Fruit fly (Drosophila melanogaster) whole organism, wandering third instar larva: ENCODE results near the gene mRpS11.
A peak's percentile ranks its signal among the peaks of the same experiment; 100 is the strongest.

Source experiments
- Abd-B ChIP-seq: fragments of >200 bp; optimal IDR thresholded peaks from 2 replicates; lab custom pipeline; 2017; ENCODE audit warnings: missing biosample characterization, missing genetic modification characterization
- CG32264 ChIP-seq: fragments of 200-800 bp; sonication (Bioruptor generic); optimal IDR thresholded peaks from 2 replicates; lab custom pipeline; 2016; ENCODE audit warnings: missing biosample characterization, missing genetic modification characterization
- CG9705 ChIP-seq: fragments of 200-800 bp; sonication (Bioruptor generic); optimal IDR thresholded peaks from 2 replicates; lab custom pipeline; 2018; ENCODE audit warnings: missing biosample characterization, mild to moderate bottlenecking, missing genetic modification characterization
- CrebA ChIP-seq: fragments of 200-800 bp; sonication (Bioruptor generic); optimal IDR thresholded peaks from 2 replicates; lab custom pipeline; 2016; ENCODE audit warnings: missing biosample characterization, mild to moderate bottlenecking, missing genetic modification characterization, borderline replicate concordance
- Dfd ChIP-seq: fragments of >200 bp; optimal IDR thresholded peaks from 2 replicates; lab custom pipeline; 2017; ENCODE audit warnings: missing biosample characterization, missing genetic modification characterization
- Dif ChIP-seq: fragments of 200-275, 200-300 bp; sonication (Bioruptor generic); optimal IDR thresholded peaks from 2 replicates; lab custom pipeline; 2018; ENCODE audit warnings: missing biosample characterization, missing genetic modification characterization; ENCODE audit not compliant: partially characterized antibody
- GATAd ChIP-seq: sonication (Bioruptor generic); optimal IDR thresholded peaks from 2 replicates; lab custom pipeline; 2016; ENCODE audit warnings: missing biosample characterization, missing genetic modification characterization
- HLH106 ChIP-seq: fragments of 200-800 bp; optimal IDR thresholded peaks from 3 replicates; lab custom pipeline; 2019; ENCODE audit warnings: missing biosample characterization, mild to moderate bottlenecking, missing genetic modification characterization, moderate library complexity
- Hnf4 ChIP-seq: fragments of 200-800 bp; sonication (Bioruptor generic); optimal IDR thresholded peaks from 2 replicates; lab custom pipeline; 2016; ENCODE audit warnings: missing biosample characterization, mild to moderate bottlenecking, missing genetic modification characterization
- Hr78 ChIP-seq: fragments of >200 bp; optimal IDR thresholded peaks from 2 replicates; lab custom pipeline; 2017; ENCODE audit warnings: missing biosample characterization, missing genetic modification characterization
- Hr83 ChIP-seq: fragments of 200-300 bp; sonication (Bioruptor generic); optimal IDR thresholded peaks from 2 replicates; lab custom pipeline; 2016; ENCODE audit warnings: missing biosample characterization, mild to moderate bottlenecking, missing genetic modification characterization, moderate library complexity; ENCODE audit not compliant: poor library complexity, severe bottlenecking
- Jra ChIP-seq: sonication (Bioruptor generic); optimal IDR thresholded peaks from 2 replicates; lab custom pipeline; 2016; ENCODE audit warnings: missing biosample characterization, missing genetic modification characterization
- Mio ChIP-seq: sonication (Bioruptor generic); optimal IDR thresholded peaks from 2 replicates; lab custom pipeline; 2016; ENCODE audit warnings: missing biosample characterization, missing genetic modification characterization
- Myc ChIP-seq: fragments of >200 bp; optimal IDR thresholded peaks from 2 replicates; lab custom pipeline; 2017
- N ChIP-seq: fragments of >200 bp; optimal IDR thresholded peaks from 2 replicates; lab custom pipeline; 2018; ENCODE audit warnings: missing biosample characterization, missing external identifiers, missing genetic modification characterization
- OdsH ChIP-seq: fragments of 200-800 bp; sonication (Bioruptor generic); optimal IDR thresholded peaks from 2 replicates; lab custom pipeline; 2016; ENCODE audit warnings: missing biosample characterization, mild to moderate bottlenecking, missing genetic modification characterization
- Rel ChIP-seq, 2 experiments: fragments of 200-800 bp; sonication (Bioruptor generic) in 1 of 2; optimal IDR thresholded peaks; 2 replicates in 1 of 2; 3 replicates in 1 of 2; lab custom pipeline; 2016 to 2019; ENCODE audit warnings: mild to moderate bottlenecking in 2 of 2, missing biosample characterization in 2 of 2, missing genetic modification characterization in 2 of 2, moderate library complexity in 1 of 2
- Sp1 ChIP-seq: fragments of 200-800 bp; sonication (Bioruptor generic); optimal IDR thresholded peaks from 3 replicates; lab custom pipeline; 2019; ENCODE audit warnings: missing biosample characterization, mild to moderate bottlenecking, missing genetic modification characterization, moderate library complexity
- Vsx2 ChIP-seq: fragments of 200-300, 225-300 bp; sonication (Bioruptor generic); optimal IDR thresholded peaks from 2 replicates; lab custom pipeline; 2018; ENCODE audit warnings: missing biosample characterization, missing genetic modification characterization; ENCODE audit not compliant: partially characterized antibody
- br ChIP-seq: fragments of 200-800 bp; sonication (Bioruptor generic); optimal IDR thresholded peaks from 2 replicates; lab custom pipeline; 2016; ENCODE audit warnings: missing biosample characterization, missing genetic modification characterization
- brk ChIP-seq: fragments of 200-800 bp; sonication (Bioruptor generic); optimal IDR thresholded peaks from 2 replicates; lab custom pipeline; 2016; ENCODE audit warnings: missing biosample characterization, mild to moderate bottlenecking, missing genetic modification characterization
- dl ChIP-seq, 2 experiments: fragments of 175-275, 200-275 bp in 1 of 2; fragments of 200-275 bp in 1 of 2; sonication (Bioruptor generic); optimal IDR thresholded peaks; lab custom pipeline; 2018; ENCODE audit warnings: mild to moderate bottlenecking in 2 of 2, missing biosample characterization in 2 of 2, missing genetic modification characterization in 2 of 2, moderate library complexity in 2 of 2; ENCODE audit not compliant: partially characterized antibody in 2 of 2, insufficient read depth in 1 of 2
- dmrt93B ChIP-seq: fragments of 200-800 bp; sonication (Bioruptor generic); optimal IDR thresholded peaks from 2 replicates; lab custom pipeline; 2018; ENCODE audit warnings: missing biosample characterization, mild to moderate bottlenecking, missing genetic modification characterization
- dsf ChIP-seq: sonication (Bioruptor generic); optimal IDR thresholded peaks from 2 replicates; lab custom pipeline; 2016; ENCODE audit warnings: missing biosample characterization, missing genetic modification characterization, borderline replicate concordance
- ey ChIP-seq: fragments of 200-800 bp; sonication (Bioruptor generic); optimal IDR thresholded peaks from 2 replicates; lab custom pipeline; 2016; ENCODE audit warnings: missing biosample characterization, missing genetic modification characterization
- foxo ChIP-seq, 2 experiments: fragments of 200-800 bp; sonication (Bioruptor generic); optimal IDR thresholded peaks; 2 replicates in 1 of 2; 3 replicates in 1 of 2; lab custom pipeline; 2016 to 2017; ENCODE audit warnings: missing biosample characterization in 2 of 2, missing genetic modification characterization in 2 of 2
- fru ChIP-seq: fragments of 200-800 bp; sonication (Bioruptor generic); optimal IDR thresholded peaks from 3 replicates; lab custom pipeline; 2016; ENCODE audit warnings: missing biosample characterization, mild to moderate bottlenecking, missing genetic modification characterization
- h ChIP-seq: fragments of 200-800 bp; sonication (Bioruptor generic); optimal IDR thresholded peaks from 3 replicates; lab custom pipeline; 2016; ENCODE audit warnings: missing biosample characterization, mild to moderate bottlenecking, missing genetic modification characterization
- jim ChIP-seq: fragments of 175-275, 200-325 bp; sonication (Bioruptor generic); optimal IDR thresholded peaks from 2 replicates; lab custom pipeline; 2016; ENCODE audit warnings: missing biosample characterization, mild to moderate bottlenecking, missing genetic modification characterization
- lola ChIP-seq: fragments of >200 bp; optimal IDR thresholded peaks from 2 replicates; lab custom pipeline; 2017; ENCODE audit warnings: missing biosample characterization, missing genetic modification characterization
- pan ChIP-seq: fragments of >200 bp; optimal IDR thresholded peaks from 2 replicates; lab custom pipeline; 2017
- psq ChIP-seq: fragments of 200-800 bp; sonication (Bioruptor generic); optimal IDR thresholded peaks from 3 replicates; lab custom pipeline; 2017; ENCODE audit warnings: missing biosample characterization, mild to moderate bottlenecking, missing genetic modification characterization, moderate library complexity
- rgr ChIP-seq: fragments of 200-800 bp; sonication (Bioruptor generic); optimal IDR thresholded peaks from 3 replicates; lab custom pipeline; 2016; ENCODE audit warnings: missing biosample characterization, mild to moderate bottlenecking, missing genetic modification characterization
- sage ChIP-seq: fragments of 200-800 bp; sonication (Bioruptor generic); optimal IDR thresholded peaks from 2 replicates; lab custom pipeline; 2016; ENCODE audit warnings: missing biosample characterization, mild to moderate bottlenecking, missing genetic modification characterization
- sv ChIP-seq: fragments of 200-800 bp; sonication (Bioruptor generic); optimal IDR thresholded peaks from 3 replicates; lab custom pipeline; 2016; ENCODE audit warnings: missing biosample characterization, missing genetic modification characterization
- tai ChIP-seq: sonication (Bioruptor generic); optimal IDR thresholded peaks from 2 replicates; lab custom pipeline; 2016; ENCODE audit warnings: missing biosample characterization, missing genetic modification characterization
- usp ChIP-seq: fragments of >200 bp; optimal IDR thresholded peaks from 2 replicates; lab custom pipeline; 2017; ENCODE audit warnings: missing biosample characterization, missing genetic modification characterization
- woc ChIP-seq: sonication (Bioruptor generic); optimal IDR thresholded peaks from 2 replicates; lab custom pipeline; 2016; ENCODE audit warnings: missing biosample characterization, mild to moderate bottlenecking, missing genetic modification characterization

The mRpS11 gene

DNA sequence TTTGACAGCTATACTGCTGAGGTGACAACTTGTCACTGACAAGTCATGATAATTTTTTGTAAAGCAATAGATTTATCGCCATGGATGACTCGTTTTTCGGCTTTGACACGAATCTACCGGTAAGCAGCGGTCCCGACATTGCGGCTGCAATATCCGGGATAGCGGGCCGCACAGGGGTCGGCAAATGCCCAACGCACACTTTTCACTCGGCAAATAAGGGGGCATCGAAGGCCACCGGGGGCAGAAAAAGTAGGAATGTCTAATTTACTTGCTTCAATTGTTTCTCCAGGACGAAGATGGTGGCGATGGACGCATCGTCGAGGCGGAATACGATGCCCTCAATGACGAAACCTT, 29.0 kb upstream of the mRpS11 start:
- TF ChIP-seq HLH106 (tag; lab: Kevin White, UChicago) (no peak), Rel (GFP tag; optimal IDR thresholded peaks at IDR 0.05; lab: Kevin White, UChicago) (no peak), Rel (tag; optimal IDR thresholded peaks at IDR 0.05; lab: Kevin White, UChicago) (no peak), fru (GFP tag; lab: Kevin White, UChicago) (no peak), br (no peak), rgr (no peak), CG32264 (GFP tag; lab: Kevin White, UChicago) (no peak), N (GFP tag; lab: Kevin White, UChicago) (no peak), Dif (no peak), Mio (no peak), woc (no peak), Abd-B (GFP tag; lab: Kevin White, UChicago) (no peak)

DNA sequence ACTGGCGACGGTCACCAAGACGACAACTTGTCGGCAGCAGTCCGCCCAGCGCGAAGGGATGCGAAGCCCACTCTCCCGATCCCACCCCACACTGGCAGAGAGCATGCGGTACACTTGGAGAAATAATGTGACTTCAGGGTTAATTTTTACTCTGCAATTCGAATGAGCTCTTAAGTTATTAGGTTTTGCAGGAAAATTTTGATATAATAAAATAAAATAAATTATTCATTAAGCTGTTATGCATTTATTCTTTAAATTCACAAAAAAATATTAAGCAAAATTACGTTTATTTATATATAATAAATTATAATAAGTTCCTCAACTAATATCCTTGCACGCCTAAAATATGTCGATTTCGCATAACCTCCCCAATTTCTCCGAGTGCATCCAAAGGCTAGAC, 23.7 kb upstream of the mRpS11 start:
- TF ChIP-seq rgr = peak; percentile 18
- TF ChIP-seq foxo (GFP tag; optimal IDR thresholded peaks at IDR 0.05; lab: Kevin White, UChicago) = peak in 1 of 2 experiments; percentile 4
- no peak for TF ChIP-seq Hr83 (GFP tag; lab: Kevin White, UChicago)

DNA sequence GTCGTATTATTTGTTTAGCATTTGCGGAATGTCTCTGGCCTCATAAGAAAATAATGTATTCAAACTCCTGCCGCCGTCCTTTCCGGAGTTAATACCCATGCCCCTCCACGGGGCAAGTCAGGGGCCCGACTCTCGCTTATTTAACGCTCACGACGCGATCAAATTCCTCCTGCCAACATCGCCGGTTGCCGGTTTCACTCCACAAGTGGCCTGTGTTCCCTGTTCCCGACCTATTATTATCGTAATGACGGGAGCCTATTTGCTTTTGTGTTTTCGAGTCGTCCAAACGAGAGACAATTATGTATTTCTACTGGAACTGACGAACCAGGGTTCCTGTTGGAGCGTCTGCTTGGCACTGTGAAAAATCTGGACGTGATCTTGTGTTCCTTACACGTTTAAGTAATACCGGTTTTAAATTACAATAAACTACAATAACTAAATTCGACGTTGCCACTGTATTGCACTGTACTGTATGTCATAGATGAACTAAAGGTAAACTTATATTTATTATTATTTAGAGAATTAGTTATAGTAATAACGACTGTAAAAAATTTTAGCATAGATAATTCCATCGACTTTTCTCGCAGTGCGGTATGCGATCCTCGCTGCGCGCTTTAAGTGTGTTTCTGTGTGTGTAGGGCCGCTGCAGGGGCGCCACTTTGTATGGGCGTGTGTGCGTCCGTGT, 19.9 kb upstream of the mRpS11 start:
- peak; percentile 69 for TF ChIP-seq brk (GFP tag; lab: Kevin White, UChicago)
- no peak for TF ChIP-seq GATAd (GFP tag; lab: Kevin White, UChicago)
- peak; percentile 34 for TF ChIP-seq Rel (GFP tag; optimal IDR thresholded peaks at IDR 0.05; lab: Kevin White, UChicago)
- TF ChIP-seq Rel (tag; optimal IDR thresholded peaks at IDR 0.05; lab: Kevin White, UChicago) = peak; percentile 39
- TF ChIP-seq lola (GFP tag; lab: Kevin White, UChicago) = no peak
- TF ChIP-seq dmrt93B (GFP tag; lab: Kevin White, UChicago) = peak; percentile 61
- TF ChIP-seq fru (GFP tag; lab: Kevin White, UChicago) = peak; percentile 71
- no peak for TF ChIP-seq dl (GFP tag; optimal IDR thresholded peaks at IDR 0.05; lab: Kevin White, UChicago; ENCODE audit: insufficient read depth in 1 of 2, partially characterized antibody in 2 of 2)
- peak; percentile 72 for TF ChIP-seq ey (GFP tag; lab: Kevin White, UChicago)
- TF ChIP-seq sage (GFP tag; lab: Kevin White, UChicago) = peak; percentile 59
- no peak for TF ChIP-seq Myc (lab: Kevin White, UChicago)
- TF ChIP-seq HLH106 (tag; lab: Kevin White, UChicago) = peak; percentile 88
- TF ChIP-seq Dfd (GFP tag; lab: Kevin White, UChicago) = no peak
- TF ChIP-seq Sp1 (GFP tag; lab: Kevin White, UChicago) = peak; percentile 80
- TF ChIP-seq dsf (GFP tag; lab: Kevin White, UChicago) = no peak
- no peak for TF ChIP-seq usp
- peak; percentile 59 for TF ChIP-seq Hnf4 (GFP tag; lab: Kevin White, UChicago)
- peak; percentile 46 for TF ChIP-seq CG32264 (GFP tag; lab: Kevin White, UChicago)
- no peak for TF ChIP-seq Dif
- TF ChIP-seq CG9705 (GFP tag; lab: Kevin White, UChicago) = peak; percentile 74
- no peak for TF ChIP-seq Vsx2 (GFP tag; lab: Kevin White, UChicago)
- peak; percentile 66 for TF ChIP-seq rgr
- TF ChIP-seq Abd-B (GFP tag; lab: Kevin White, UChicago) = no peak
- no peak for TF ChIP-seq Jra (GFP tag; lab: Kevin White, UChicago)
- TF ChIP-seq h = peak; percentile 84
- peak; percentile 34 for TF ChIP-seq tai (GFP tag; lab: Kevin White, UChicago)
- no peak for TF ChIP-seq Hr83 (GFP tag; lab: Kevin White, UChicago)
- TF ChIP-seq pan (lab: Kevin White, UChicago) = no peak
- TF ChIP-seq jim (GFP tag; lab: Kevin White, UChicago) = no peak
- peak; percentile 62 for TF ChIP-seq psq (GFP tag; lab: Kevin White, UChicago)
- TF ChIP-seq sv (GFP tag; lab: Kevin White, UChicago) = peak; percentile 33
- peak in 1 of 2 experiments; percentile 63 for TF ChIP-seq foxo (GFP tag; optimal IDR thresholded peaks at IDR 0.05; lab: Kevin White, UChicago)
- no peak for TF ChIP-seq N (GFP tag; lab: Kevin White, UChicago)
- peak; percentile 79 for TF ChIP-seq OdsH (GFP tag; lab: Kevin White, UChicago)
- no peak for TF ChIP-seq Hr78 (GFP tag; lab: Kevin White, UChicago)
- no peak for TF ChIP-seq CrebA (GFP tag; lab: Kevin White, UChicago)
- peak; percentile 78 for TF ChIP-seq woc
- peak; percentile 71 for TF ChIP-seq br
- TF ChIP-seq Mio = no peak
